Fruit fly (Drosophila melanogaster) whole organism, pupa: ENCODE results near the gene CG5078.

Source experiments
- CG17806 ChIP-seq: fragments of 200-800 bp; sonication (Bioruptor generic); optimal IDR thresholded peaks from 2 replicates; lab custom pipeline; 2018; ENCODE audit warnings: missing biosample characterization, mild to moderate bottlenecking, missing genetic modification characterization, moderate library complexity
- gl ChIP-seq: fragments of 200-800 bp; sonication (Bioruptor generic); optimal IDR thresholded peaks from 2 replicates; lab custom pipeline; 2018; ENCODE audit warnings: missing biosample characterization, mild to moderate bottlenecking, missing genetic modification characterization

dm6 chr3L:20526196-20526740 is 20.4 kb downstream of the CG5078 start, which contains the start of gene Nubp2:
- TF ChIP-seq CG17806 (tag; lab: Kevin White, UChicago) (peak; percentile 93), gl (tag; lab: Kevin White, UChicago) (peak; percentile 78)
